Fruit fly (Drosophila melanogaster): ENCODE measurements around the gene cana.

dm6 chr2L:11221296-11221698, 48.3 kb upstream of the cana start:
- TF ChIP-seq ey (GFP tag; optimal IDR thresholded peaks at IDR 0.05) (no peak), h (GFP tag; optimal IDR thresholded peaks at IDR 0.05) (no peak), Vsx2 (GFP tag; optimal IDR thresholded peaks at IDR 0.05; ENCODE audit: partially characterized antibody) (no peak), Jra (GFP tag; optimal IDR thresholded peaks at IDR 0.05) (no peak)

All from whole organism, wandering third instar larva.